Worm (Caenorhabditis elegans): ENCODE results near the gene F36G3.1.

ce11 chrX:9837989-9838541 lies 49.1 kb upstream of the F36G3.1 start, which contains the start of gene ipla-2:
- TF ChIP-seq ztf-23 (GFP tag; IDR thresholded peaks at IDR 0.05), result no peak
- TF ChIP-seq ref-1 (GFP tag; conservative IDR thresholded peaks at IDR 0.05), result no peak
- no peak for TF ChIP-seq med-1 (GFP tag; optimal IDR thresholded peaks at IDR 0.05; ENCODE audit: insufficient read depth)
- no peak for TF ChIP-seq klf-2 (GFP tag; conservative IDR thresholded peaks at IDR 0.05)
